Worm (Caenorhabditis elegans) whole organism, L1 larva: ENCODE data around the gene idpc-6.
A peak's percentile ranks its signal among the peaks of the same experiment; 100 is the strongest.

Experiments
- C04F5.9 ChIP-seq: sonication (generic microtip); optimal IDR thresholded peaks from 2 replicates; lab custom pipeline; 2016; ENCODE audit warnings: missing genetic modification characterization, missing compliant biosample characterization
- C34B4.2 ChIP-seq: sonication (generic microtip); optimal IDR thresholded peaks from 2 replicates; lab custom pipeline; 2017; ENCODE audit warnings: mild to moderate bottlenecking, missing genetic modification characterization, missing compliant biosample characterization
- alr-1 ChIP-seq: fragments of 200-800 bp; sonication (Bioruptor generic); optimal IDR thresholded peaks from 2 replicates; lab custom pipeline; 2018; ENCODE audit warnings: borderline replicate concordance, mild to moderate bottlenecking, missing genetic modification characterization, missing compliant biosample characterization
- blmp-1 ChIP-seq: fragments of 150-350 bp; optimal IDR thresholded peaks from 2 replicates; lab custom pipeline; 2014; ENCODE audit warnings: missing biosample characterization, missing genetic modification characterization
- ceh-63 ChIP-seq: fragments of 200-800 bp; sonication (Bioruptor generic); optimal IDR thresholded peaks from 2 replicates; lab custom pipeline; 2018; ENCODE audit warnings: mild to moderate bottlenecking, missing genetic modification characterization, missing compliant biosample characterization
- ceh-8 ChIP-seq: fragments of 200-800 bp; sonication (Bioruptor generic); optimal IDR thresholded peaks from 2 replicates; lab custom pipeline; 2018; ENCODE audit warnings: mild to moderate bottlenecking, missing genetic modification characterization, moderate library complexity, missing compliant biosample characterization
- dpl-1 ChIP-seq, 3 experiments: fragments of 150-350 bp in 2 of 3; sonication (generic microtip) in 1 of 3; optimal IDR thresholded peaks; 2 replicates each; lab custom pipeline; 2014 to 2017; ENCODE audit warnings: missing biosample characterization in 3 of 3, missing genetic modification characterization in 3 of 3, missing genetic modification reagents in 3 of 3
- dsc-1 ChIP-seq: sonication (generic microtip); optimal IDR thresholded peaks from 2 replicates; lab custom pipeline; 2016; ENCODE audit warnings: mild to moderate bottlenecking, missing genetic modification characterization, missing compliant biosample characterization
- efl-1 ChIP-seq, 4 experiments: fragments of 150-350 bp; optimal IDR thresholded peaks in 3 of 4; peaks in 1 of 4; 1 replicate in 1 of 4; 2 replicates in 3 of 4; lab custom pipeline; 2014; ENCODE audit warnings: missing biosample characterization in 2 of 4, missing genetic modification characterization in 2 of 4, missing genetic modification reagents in 2 of 4
- efl-3 ChIP-seq: fragments of 200-800 bp; sonication (Bioruptor generic); optimal IDR thresholded peaks from 2 replicates; lab custom pipeline; 2018; ENCODE audit warnings: mild to moderate bottlenecking, missing genetic modification characterization, missing compliant biosample characterization
- egl-27 ChIP-seq, 2 experiments: fragments of 150-350 bp in 1 of 2; sonication (generic microtip); optimal IDR thresholded peaks; 3 replicates each; lab custom pipeline; 2017 to 2018; ENCODE audit warnings: missing biosample characterization in 2 of 2, missing genetic modification characterization in 2 of 2, missing genetic modification reagents in 2 of 2
- elt-2 ChIP-seq: sonication (generic microtip); optimal IDR thresholded peaks from 2 replicates; lab custom pipeline; 2016; ENCODE audit warnings: missing genetic modification characterization, mild to moderate bottlenecking, inconsistent platforms, missing compliant biosample characterization, missing genetic modification reagents
- elt-3 ChIP-seq, 6 experiments: fragments of 150-350 bp in 1 of 6; sonication (generic microtip); optimal IDR thresholded peaks; 2 replicates each; lab custom pipeline; 2017 to 2018; ENCODE audit warnings: missing biosample characterization in 6 of 6, missing genetic modification characterization in 6 of 6, inconsistent platforms in 1 of 6
- fkh-10 ChIP-seq: sonication (generic microtip); optimal IDR thresholded peaks from 2 replicates; lab custom pipeline; 2017; ENCODE audit warnings: missing biosample characterization, missing genetic modification reagents, missing genetic modification characterization
- fkh-4 ChIP-seq: sonication (generic microtip); optimal IDR thresholded peaks from 2 replicates; lab custom pipeline; 2016; ENCODE audit warnings: missing compliant biosample characterization, missing genetic modification characterization, borderline replicate concordance
- fos-1 ChIP-seq: fragments of 150-350 bp; optimal IDR thresholded peaks from 2 replicates; lab custom pipeline; 2014; ENCODE audit warnings: missing biosample characterization, missing genetic modification characterization
- hlh-4 ChIP-seq: sonication (generic microtip); optimal IDR thresholded peaks from 2 replicates; lab custom pipeline; 2016; ENCODE audit warnings: mild to moderate bottlenecking, missing genetic modification characterization, missing compliant biosample characterization
- hpl-2 ChIP-seq: fragments of 150-350 bp; optimal IDR thresholded peaks from 2 replicates; lab custom pipeline; 2014; ENCODE audit warnings: missing biosample characterization, missing genetic modification reagents, missing genetic modification characterization
- isw-1 ChIP-seq: fragments of 200-800 bp; sonication (Bioruptor generic); IDR thresholded peaks from 2 replicates; pipeline ENCODE4 v1.3.6; 2022; ENCODE audit warnings: missing genetic modification characterization, missing compliant biosample characterization
- lin-13 ChIP-seq: fragments of 150-350 bp; optimal IDR thresholded peaks from 2 replicates; lab custom pipeline; 2014; ENCODE audit warnings: missing biosample characterization, missing genetic modification reagents, missing genetic modification characterization
- lin-14 ChIP-seq: fragments of 200-800 bp; sonication (Bioruptor generic); optimal IDR thresholded peaks from 2 replicates; lab custom pipeline; 2018; ENCODE audit warnings: mild to moderate bottlenecking, missing genetic modification characterization, moderate library complexity, missing compliant biosample characterization
- lin-39 ChIP-seq: fragments of 150-350 bp; optimal IDR thresholded peaks from 2 replicates; lab custom pipeline; 2014; ENCODE audit warnings: missing biosample characterization, missing genetic modification reagents, missing genetic modification characterization
- lir-3 ChIP-seq: sonication (generic microtip); optimal IDR thresholded peaks from 2 replicates; lab custom pipeline; 2016; ENCODE audit warnings: mild to moderate bottlenecking, missing genetic modification characterization, moderate library complexity, missing compliant biosample characterization; ENCODE audit not compliant: poor library complexity
- lsy-2 ChIP-seq, 2 experiments: fragments of 150-350 bp; optimal IDR thresholded peaks; 2 replicates each; lab custom pipeline; 2014; ENCODE audit warnings: missing biosample characterization in 2 of 2, missing genetic modification characterization in 2 of 2
- mep-1 ChIP-seq: fragments of 150-350 bp; optimal IDR thresholded peaks from 2 replicates; lab custom pipeline; 2014; ENCODE audit warnings: missing biosample characterization, missing genetic modification characterization
- nhr-11 ChIP-seq: fragments of 150-350 bp; optimal IDR thresholded peaks from 2 replicates; lab custom pipeline; 2014; ENCODE audit warnings: missing biosample characterization, missing genetic modification characterization
- nhr-20 ChIP-seq: sonication (generic microtip); optimal IDR thresholded peaks from 2 replicates; lab custom pipeline; 2016; ENCODE audit warnings: mild to moderate bottlenecking, missing genetic modification characterization, missing compliant biosample characterization
- nhr-237 ChIP-seq: fragments of 150-350 bp; optimal IDR thresholded peaks from 2 replicates; lab custom pipeline; 2014; ENCODE audit warnings: missing biosample characterization, missing genetic modification characterization
- nhr-84 ChIP-seq: sonication (generic microtip); optimal IDR thresholded peaks from 2 replicates; lab custom pipeline; 2017; ENCODE audit warnings: missing biosample characterization, missing genetic modification characterization
- pag-3 ChIP-seq: sonication (generic microtip); optimal IDR thresholded peaks from 2 replicates; lab custom pipeline; 2017; ENCODE audit warnings: missing genetic modification characterization, mild to moderate bottlenecking, missing compliant biosample characterization, antibody characterized with exemption, borderline replicate concordance; ENCODE audit not compliant: insufficient read depth
- pax-3 ChIP-seq: fragments of 200-800 bp; sonication (Bioruptor generic); optimal IDR thresholded peaks from 2 replicates; lab custom pipeline; 2018; ENCODE audit warnings: mild to moderate bottlenecking, missing genetic modification characterization, moderate library complexity, missing compliant biosample characterization
- pqm-1 ChIP-seq: sonication (generic microtip); optimal IDR thresholded peaks from 3 replicates; lab custom pipeline; 2017; ENCODE audit warnings: missing biosample characterization, missing genetic modification characterization
- rnt-1 ChIP-seq: sonication (generic microtip); optimal IDR thresholded peaks from 2 replicates; lab custom pipeline; 2016; ENCODE audit warnings: mild to moderate bottlenecking, missing genetic modification characterization, moderate library complexity, missing compliant biosample characterization
- snpc-4 ChIP-seq: fragments of 150-350 bp; optimal IDR thresholded peaks from 2 replicates; lab custom pipeline; 2014; ENCODE audit warnings: missing biosample characterization, missing genetic modification characterization
- sox-4 ChIP-seq: sonication (generic microtip); optimal IDR thresholded peaks from 2 replicates; lab custom pipeline; 2016; ENCODE audit warnings: missing genetic modification characterization, missing compliant biosample characterization
- sptf-1 ChIP-seq: fragments of 150-350 bp; optimal IDR thresholded peaks from 2 replicates; lab custom pipeline; 2014; ENCODE audit warnings: missing biosample characterization, missing genetic modification characterization
- sup-37 ChIP-seq: fragments of 200-800 bp; sonication (Bioruptor generic); optimal IDR thresholded peaks from 2 replicates; lab custom pipeline; 2018; ENCODE audit warnings: mild to moderate bottlenecking, missing genetic modification characterization, missing compliant biosample characterization
- unc-130 ChIP-seq: fragments of 150-350 bp; optimal IDR thresholded peaks from 2 replicates; lab custom pipeline; 2017; ENCODE audit warnings: missing biosample characterization, missing genetic modification characterization, inconsistent platforms
- unc-62 ChIP-seq: fragments of 150-350 bp; optimal IDR thresholded peaks from 2 replicates; lab custom pipeline; 2014; ENCODE audit warnings: missing biosample characterization, missing genetic modification reagents, missing genetic modification characterization
- unc-86 ChIP-seq: sonication (generic microtip); optimal IDR thresholded peaks from 2 replicates; lab custom pipeline; 2016; ENCODE audit warnings: missing genetic modification characterization, missing compliant biosample characterization
- xbp-1 ChIP-seq: sonication (generic microtip); optimal IDR thresholded peaks from 2 replicates; lab custom pipeline; 2016; ENCODE audit warnings: missing genetic modification characterization, missing compliant biosample characterization
- zip-4 ChIP-seq: fragments of 200-800 bp; sonication (Bioruptor generic); optimal IDR thresholded peaks from 2 replicates; lab custom pipeline; 2018; ENCODE audit warnings: mild to moderate bottlenecking, missing genetic modification characterization, moderate library complexity, missing compliant biosample characterization
- ztf-11 ChIP-seq, 2 experiments: sonication (generic microtip); optimal IDR thresholded peaks; 2 replicates each; lab custom pipeline; 2016 to 2017; ENCODE audit warnings: missing genetic modification characterization in 2 of 2, missing biosample characterization in 1 of 2, missing compliant biosample characterization in 1 of 2

Gene idpc-6

ce11 chrV:9630542-9630941 is 10.6 kb downstream of the idpc-6 start:
- TF ChIP-seq blmp-1 (tag; lab: Kevin White, UChicago) (no peak), pag-3 (tag; lab: Kevin White, UChicago) (no peak), unc-62 (GFP tag; lab: Kevin White, UChicago) (no peak), egl-27 (tag; optimal IDR thresholded peaks at IDR 0.05; lab: Kevin White, UChicago) (no peak), sptf-1 (tag; lab: Kevin White, UChicago) (no peak), unc-130 (tag; lab: Kevin White, UChicago) (no peak), dsc-1 (tag; lab: Kevin White, UChicago) (no peak), lsy-2 (tag; optimal IDR thresholded peaks at IDR 0.05; lab: Kevin White, UChicago) (no peak), efl-1 (optimal IDR thresholded peaks at IDR 0.05; lab: Kevin White, UChicago) (no peak), efl-1 (GFP tag; optimal IDR thresholded peaks at IDR 0.05 in 1 of 2; lab: Kevin White, UChicago) (no peak), fkh-4 (tag; lab: Kevin White, UChicago) (no peak), pax-3 (tag; lab: Kevin White, UChicago) (no peak)
- TF ChIP-seq, all 84 proteins: peak for 0

- TF ChIP-seq nhr-20 (tag; lab: Kevin White, UChicago) (no peak), sox-4 (tag; lab: Kevin White, UChicago) (no peak), dsc-1 (tag; lab: Kevin White, UChicago) (no peak), nhr-237 (tag; lab: Kevin White, UChicago) (no peak), nhr-11 (tag; lab: Kevin White, UChicago) (no peak), lin-39 (tag; lab: Kevin White, UChicago) (no peak), snpc-4 (tag; lab: Kevin White, UChicago) (no peak), nhr-84 (tag; lab: Kevin White, UChicago) (no peak), dpl-1 (GFP tag; optimal IDR thresholded peaks at IDR 0.05; lab: Kevin White, UChicago) (no peak)
Measured at ce11 chrV:9630944-9631343, 11.0 kb downstream of the idpc-6 start, which contains the start of gene T06E4.5. T06E4.5 (plus strand) TSS chrV:9631244.

ce11 chrV:9632348-9632747 is 12.4 kb downstream of the idpc-6 start:
- TF ChIP-seq hpl-2 (no peak), ceh-63 (GFP tag; lab: Kevin White, UChicago) (no peak), hlh-4 (no peak), mep-1 (no peak), pax-3 (tag; lab: Kevin White, UChicago) (no peak), zip-4 (GFP tag; lab: Kevin White, UChicago) (no peak), dsc-1 (tag; lab: Kevin White, UChicago) (no peak), C34B4.2 (tag; lab: Kevin White, UChicago) (no peak), fos-1 (tag; lab: Kevin White, UChicago) (no peak), efl-3 (no peak), ceh-8 (no peak), sptf-1 (tag; lab: Kevin White, UChicago) (no peak), C04F5.9 (tag; lab: Kevin White, UChicago) (no peak), pag-3 (tag; lab: Kevin White, UChicago) (no peak), nhr-11 (tag; lab: Kevin White, UChicago) (no peak), blmp-1 (tag; lab: Kevin White, UChicago) (no peak), lin-13 (GFP tag; lab: Kevin White, UChicago) (no peak)
- TF ChIP-seq, all 84 proteins: peak for 0

- TF ChIP-seq rnt-1 (tag; lab: Kevin White, UChicago) (no peak), snpc-4 (tag; lab: Kevin White, UChicago) (no peak), alr-1 (tag; lab: Kevin White, UChicago) (no peak), dsc-1 (tag; lab: Kevin White, UChicago) (no peak), fkh-10 (GFP tag; lab: Kevin White, UChicago) (no peak), unc-86 (no peak), sup-37 (GFP tag; lab: Kevin White, UChicago) (no peak), elt-2 (tag; lab: Kevin White, UChicago) (no peak), sptf-1 (tag; lab: Kevin White, UChicago) (no peak), nhr-237 (tag; lab: Kevin White, UChicago) (no peak), isw-1 (GFP tag; lab: Robert Waterston, UW) (no peak), xbp-1 (no peak), lin-39 (tag; lab: Kevin White, UChicago) (no peak), lir-3 (tag; lab: Kevin White, UChicago) (no peak), lin-13 (GFP tag; lab: Kevin White, UChicago) (no peak), nhr-84 (tag; lab: Kevin White, UChicago) (no peak), lin-14 (GFP tag; lab: Kevin White, UChicago) (peak; percentile 88), pqm-1 (tag; lab: Kevin White, UChicago) (no peak), sox-4 (tag; lab: Kevin White, UChicago) (no peak), ztf-11 (tag; optimal IDR thresholded peaks at IDR 0.05; lab: Kevin White, UChicago) (no peak), mep-1 (peak; percentile 39), elt-3 (tag; optimal IDR thresholded peaks at IDR 0.05; lab: Kevin White, UChicago) (peak in 5 of 6 experiments; percentile 10 to 93 (median 74))
Measured at ce11 chrV:9633313-9633712, 13.4 kb downstream of the idpc-6 start, which contains the start of gene col-147. col-147 (minus strand) TSS chrV:9633338.
